Fruit fly (Drosophila melanogaster): ENCODE results near the gene Dpck.

DNA sequence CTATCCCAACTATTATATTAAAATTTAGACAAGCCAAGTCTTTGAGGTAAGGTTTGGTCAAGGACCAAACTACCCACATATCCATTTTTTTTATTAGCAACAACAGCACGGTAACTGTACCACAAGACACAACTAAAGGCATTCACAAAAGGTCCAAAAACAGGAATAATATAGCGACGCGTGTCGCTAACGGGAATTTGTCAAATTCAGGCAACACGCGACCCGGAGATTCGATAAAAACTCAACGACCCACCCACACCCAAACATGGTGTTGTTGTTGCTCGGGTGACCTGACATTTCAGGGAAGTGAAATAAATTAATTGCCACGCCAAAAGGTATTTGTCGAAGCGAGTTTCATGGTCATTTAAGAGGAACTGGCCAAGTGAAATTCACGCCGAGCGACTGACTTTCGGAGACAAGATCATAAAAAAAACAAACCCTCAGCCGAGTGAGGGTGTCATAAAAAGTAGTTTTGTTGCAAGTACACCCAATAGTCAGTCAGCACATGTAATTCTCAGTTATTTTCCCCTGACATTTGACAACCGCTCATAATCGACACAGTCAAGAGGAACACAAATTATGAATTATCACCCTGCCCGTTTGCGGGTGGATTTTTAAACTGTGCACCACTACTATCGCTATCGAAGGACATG, 29.4 kb downstream of the Dpck start:
- TF ChIP-seq CG13204 (GFP tag; optimal IDR thresholded peaks at IDR 0.05) = no peak
- no peak for TF ChIP-seq Ets98B (GFP tag; IDR thresholded peaks at IDR 0.05)
- TF ChIP-seq CG12605 (GFP tag; IDR thresholded peaks at IDR 0.05) = no peak
- TF ChIP-seq rn (GFP tag; IDR thresholded peaks at IDR 0.05) = no peak
- no peak for TF ChIP-seq CG34367 (tag; optimal IDR thresholded peaks at IDR 0.05)
- TF ChIP-seq Snoo (tag; optimal IDR thresholded peaks at IDR 0.05) = no peak
- TF ChIP-seq CG10348 (GFP tag; IDR thresholded peaks at IDR 0.05) = no peak
- TF ChIP-seq CG4496 (GFP tag; IDR thresholded peaks at IDR 0.05) = no peak
